Worm (Caenorhabditis elegans): ENCODE data around the gene dot-1.2.

Gene dot-1.2

DNA sequence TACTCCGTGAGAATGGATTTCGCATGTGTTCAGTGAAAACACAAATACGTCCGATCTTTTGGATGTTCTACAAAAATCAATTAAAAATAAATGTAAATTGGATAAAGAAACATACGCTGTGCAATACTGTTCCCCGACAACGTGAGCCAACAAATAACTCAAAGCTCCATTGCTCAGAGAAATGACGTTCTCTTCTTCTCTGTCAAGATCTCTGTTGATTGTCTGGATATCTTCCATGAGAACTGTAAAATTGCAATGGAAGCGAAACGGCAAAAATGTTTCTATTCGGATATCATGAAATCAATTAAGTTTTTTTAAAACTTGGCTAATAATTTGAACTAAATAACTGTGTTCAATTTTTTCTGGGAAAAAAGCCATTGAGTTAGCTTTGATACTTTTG lies 27.5 kb upstream of the dot-1.2 start:
- TF ChIP-seq unc-62 (GFP tag; optimal IDR thresholded peaks at IDR 0.05) (no peak), mls-2 (tag; optimal IDR thresholded peaks at IDR 0.05) (no peak), tbx-8 (GFP tag; optimal IDR thresholded peaks at IDR 0.05) (no peak), ztf-11 (tag; optimal IDR thresholded peaks at IDR 0.05) (no peak), nhr-76 (tag; optimal IDR thresholded peaks at IDR 0.05) (no peak), lin-13 (tag; optimal IDR thresholded peaks at IDR 0.05) (no peak), flh-1 (GFP tag; optimal IDR thresholded peaks at IDR 0.05) (no peak)

DNA sequence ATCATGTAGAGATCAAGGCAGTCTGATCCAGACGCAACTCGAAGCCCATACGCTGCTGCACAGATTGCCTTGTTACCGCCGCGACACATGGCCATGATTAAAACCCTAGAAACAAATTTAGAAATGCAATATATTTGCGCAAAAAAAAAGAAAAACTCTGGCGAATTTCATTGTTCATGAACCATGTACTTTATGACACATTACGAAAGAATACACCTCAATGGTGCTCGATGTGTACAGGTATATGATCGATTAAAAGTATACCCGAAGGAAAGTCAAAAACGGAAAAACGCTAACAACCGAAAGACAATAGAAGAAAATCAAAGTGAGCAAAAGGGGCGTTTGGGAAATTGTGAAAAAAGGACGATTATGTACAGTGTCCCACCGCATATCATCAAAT lies 23.2 kb upstream of the dot-1.2 start, which contains the start of gene Y62H9A.8:
Gene Y62H9A.8 (minus strand): TSS at position 101 of the 400 bp plus-strand sequence.
- TF ChIP-seq mep-1 (tag; optimal IDR thresholded peaks at IDR 0.05) (no peak), nhr-28 (tag; optimal IDR thresholded peaks at IDR 0.05) (no peak), nhr-76 (tag; optimal IDR thresholded peaks at IDR 0.05) (no peak), mls-2 (tag; optimal IDR thresholded peaks at IDR 0.05) (no peak), cnd-1 (tag; optimal IDR thresholded peaks at IDR 0.05) (no peak), hlh-1 (tag; optimal IDR thresholded peaks at IDR 0.05) (no peak), zip-8 (tag; optimal IDR thresholded peaks at IDR 0.05) (no peak), snpc-4 (tag; optimal IDR thresholded peaks at IDR 0.05) (no peak), pha-4 (tag; optimal IDR thresholded peaks at IDR 0.05) (no peak), drap-1 (GFP tag; optimal IDR thresholded peaks at IDR 0.05) (no peak), nhr-12 (tag; optimal IDR thresholded peaks at IDR 0.05) (no peak)

DNA sequence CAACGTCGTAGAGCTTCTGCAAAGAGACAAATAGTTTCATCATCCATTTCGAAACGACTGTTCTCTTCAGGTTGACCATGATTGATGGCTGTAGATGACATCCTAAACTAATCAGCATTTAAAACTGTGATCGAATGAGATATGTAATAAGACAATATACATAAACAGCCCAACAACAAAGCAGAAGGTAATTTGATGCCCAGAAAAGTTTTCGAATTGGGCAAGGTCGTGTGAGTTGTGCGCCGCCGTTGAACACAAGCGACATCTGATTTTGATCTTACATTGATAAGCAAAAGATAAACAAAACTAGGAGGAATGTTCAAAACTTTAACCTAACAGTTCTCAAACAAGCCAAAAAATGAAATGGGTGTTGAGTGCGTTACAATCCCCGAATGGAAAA lies 16.4 kb upstream of the dot-1.2 start, which contains the start of gene Y62H9A.7:
Gene Y62H9A.7 (minus strand): TSS at position 101 of the 400 bp plus-strand sequence.
- no peak for TF ChIP-seq lsy-2 (tag; optimal IDR thresholded peaks at IDR 0.05)
- no peak for TF ChIP-seq mab-5 (tag; optimal IDR thresholded peaks at IDR 0.05)
- no peak for TF ChIP-seq flh-1 (GFP tag; optimal IDR thresholded peaks at IDR 0.05)
- TF ChIP-seq sem-2 (GFP tag; optimal IDR thresholded peaks at IDR 0.05): no peak
- TF ChIP-seq ceh-39 (tag; optimal IDR thresholded peaks at IDR 0.05): no peak
- TF ChIP-seq hlh-1 (tag; optimal IDR thresholded peaks at IDR 0.05): no peak
- TF ChIP-seq nhr-237 (tag; optimal IDR thresholded peaks at IDR 0.05): no peak
- TF ChIP-seq mep-1 (tag; optimal IDR thresholded peaks at IDR 0.05): no peak
- TF ChIP-seq lin-32 (GFP tag; optimal IDR thresholded peaks at IDR 0.05): no peak
- TF ChIP-seq nhr-2 (tag; optimal IDR thresholded peaks at IDR 0.05): no peak
- no peak for TF ChIP-seq nhr-76 (tag; optimal IDR thresholded peaks at IDR 0.05)
- TF ChIP-seq snpc-4 (tag; optimal IDR thresholded peaks at IDR 0.05): no peak
- no peak for TF ChIP-seq ztf-11 (tag; optimal IDR thresholded peaks at IDR 0.05)
- TF ChIP-seq nhr-28 (tag; optimal IDR thresholded peaks at IDR 0.05): no peak
- TF ChIP-seq M03D4.4 (tag; optimal IDR thresholded peaks at IDR 0.05): no peak
- no peak for TF ChIP-seq lin-13 (tag; optimal IDR thresholded peaks at IDR 0.05)
- no peak for TF ChIP-seq elt-1 (tag; optimal IDR thresholded peaks at IDR 0.05; ENCODE audit: borderline replicate concordance, insufficient read depth)
- no peak for TF ChIP-seq sptf-1 (tag; optimal IDR thresholded peaks at IDR 0.05)

DNA sequence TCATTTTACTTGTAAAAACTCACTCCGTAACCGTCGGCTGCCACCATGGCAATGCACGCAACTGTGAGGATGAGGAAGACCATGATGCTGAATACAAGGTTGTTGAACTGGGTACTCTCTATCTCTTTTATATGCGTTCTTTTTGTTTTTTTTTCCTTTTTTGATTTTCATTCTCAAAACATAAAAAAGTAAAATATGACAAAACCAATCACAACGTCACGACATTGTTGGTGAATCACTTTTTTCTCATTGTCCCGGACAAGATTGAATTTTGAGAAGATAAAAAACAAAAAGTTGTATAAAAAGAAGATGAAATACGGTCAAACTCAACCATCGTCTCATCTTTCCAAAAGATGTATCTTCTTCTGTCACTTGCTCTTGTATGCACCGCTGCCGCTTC lies 13.6 kb upstream of the dot-1.2 start, which contains the start of the genes Y62H9A.5 and ule-5:
Gene Y62H9A.5 (minus strand): TSS at position 101 of the 400 bp plus-strand sequence.
Gene ule-5 (plus strand): TSS at position 328 of the 400 bp plus-strand sequence.
- no peak for TF ChIP-seq elt-3 (tag; optimal IDR thresholded peaks at IDR 0.05)
- TF ChIP-seq snpc-4 (tag; optimal IDR thresholded peaks at IDR 0.05): no peak
- no peak for TF ChIP-seq nhr-28 (tag; optimal IDR thresholded peaks at IDR 0.05)
- TF ChIP-seq zip-8 (tag; optimal IDR thresholded peaks at IDR 0.05): no peak
- no peak for TF ChIP-seq sem-2 (GFP tag; optimal IDR thresholded peaks at IDR 0.05)
- no peak for TF ChIP-seq nhr-237 (tag; optimal IDR thresholded peaks at IDR 0.05)
- no peak for TF ChIP-seq bed-3 (GFP tag; optimal IDR thresholded peaks at IDR 0.05)

DNA sequence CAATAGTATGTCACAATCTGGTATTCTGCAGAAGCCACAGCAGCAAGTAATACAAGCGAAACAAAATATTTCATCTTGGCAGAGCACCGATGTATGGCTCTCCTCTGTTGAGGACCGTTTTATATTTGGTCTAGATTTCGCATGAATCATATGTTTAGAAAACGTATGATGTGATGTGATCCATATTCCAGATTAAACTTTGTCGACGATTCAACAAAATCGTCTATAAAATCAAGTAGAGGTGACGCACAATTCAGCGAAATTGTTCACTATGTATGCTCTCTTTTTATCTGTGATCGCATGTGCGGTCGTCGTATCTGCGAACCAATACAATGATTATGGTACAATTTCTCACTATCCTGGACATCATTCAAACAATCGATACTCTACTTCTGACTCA lies 10.7 kb upstream of the dot-1.2 start, which contains the start of the genes Y62H9A.3 and Y62H9A.4:
Gene Y62H9A.3 (minus strand): TSS at position 101 of the 400 bp plus-strand sequence.
Gene Y62H9A.4 (plus strand): TSS at position 256 of the 400 bp plus-strand sequence.
- TF ChIP-seq cnd-1 (tag; optimal IDR thresholded peaks at IDR 0.05) (no peak), lin-13 (tag; optimal IDR thresholded peaks at IDR 0.05) (no peak), elt-3 (tag; optimal IDR thresholded peaks at IDR 0.05) (no peak), lsy-2 (tag; optimal IDR thresholded peaks at IDR 0.05) (no peak), hlh-1 (tag; optimal IDR thresholded peaks at IDR 0.05) (no peak), bed-3 (GFP tag; optimal IDR thresholded peaks at IDR 0.05) (no peak), unc-62 (GFP tag; optimal IDR thresholded peaks at IDR 0.05) (no peak), ceh-83 (GFP tag; optimal IDR thresholded peaks at IDR 0.05) (no peak)

DNA sequence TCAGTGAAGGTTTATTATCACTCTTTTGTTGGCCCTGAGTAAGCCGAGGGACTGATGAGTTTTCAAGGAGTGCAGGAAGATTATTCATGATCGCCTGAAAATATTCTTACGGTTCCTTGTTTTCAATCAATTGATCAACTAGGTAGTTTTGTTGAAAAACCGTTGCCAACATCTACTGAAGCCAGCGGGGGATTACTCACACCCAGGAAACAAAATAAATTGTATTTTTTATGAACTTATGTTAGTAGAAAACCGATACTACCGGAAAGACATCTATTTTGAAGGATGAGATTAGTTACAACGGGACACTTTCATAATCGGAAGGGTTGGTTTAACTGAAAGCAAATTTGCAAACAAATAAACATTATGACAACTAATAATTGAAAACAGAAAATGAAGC lies 8.9 kb upstream of the dot-1.2 start, which contains the start of gene Y62H9A.2:
Gene Y62H9A.2 (minus strand): TSS at position 101 of the 400 bp plus-strand sequence.
- TF ChIP-seq blmp-1 (tag; optimal IDR thresholded peaks at IDR 0.05): no peak
- TF ChIP-seq flh-1 (GFP tag; optimal IDR thresholded peaks at IDR 0.05): no peak
- TF ChIP-seq cnd-1 (tag; optimal IDR thresholded peaks at IDR 0.05): no peak
- TF ChIP-seq mls-2 (tag; optimal IDR thresholded peaks at IDR 0.05): no peak

Data from whole organism, mixed stage, embryonic.